Fruit fly (Drosophila melanogaster) whole organism, embryonic: ENCODE results near the gene brat.

Source experiments
- Asciz ChIP-seq: fragments of 200-800 bp; sonication (Bioruptor generic); optimal IDR thresholded peaks from 2 replicates; lab custom pipeline; 2017; ENCODE audit warnings: missing biosample characterization, mild to moderate bottlenecking, missing genetic modification characterization, missing genetic modification reagents
- CG10267 ChIP-seq: fragments of 200-800 bp; sonication (Bioruptor generic); optimal IDR thresholded peaks from 2 replicates; lab custom pipeline; 2018; ENCODE audit warnings: missing biosample characterization, mild to moderate bottlenecking, missing genetic modification characterization, moderate library complexity
- CG10431 ChIP-seq: fragments of 200-800 bp; sonication (Bioruptor generic); optimal IDR thresholded peaks from 3 replicates; lab custom pipeline; 2018; ENCODE audit warnings: missing biosample characterization, mild to moderate bottlenecking, missing genetic modification characterization
- CG10654 ChIP-seq: fragments of 200-800 bp; sonication (Bioruptor generic); optimal IDR thresholded peaks from 2 replicates; lab custom pipeline; 2016; ENCODE audit warnings: missing biosample characterization, missing genetic modification characterization
- CG11723 ChIP-seq: fragments of 200-800 bp; sonication (Bioruptor generic); optimal IDR thresholded peaks from 2 replicates; lab custom pipeline; 2017; ENCODE audit warnings: missing biosample characterization, mild to moderate bottlenecking, missing genetic modification characterization
- CG12219 ChIP-seq: fragments of 200-800 bp; sonication (Bioruptor generic); optimal IDR thresholded peaks from 3 replicates; lab custom pipeline; 2018; ENCODE audit warnings: missing biosample characterization, mild to moderate bottlenecking, missing genetic modification characterization
- CG13424 ChIP-seq: fragments of 200-800 bp; sonication (Bioruptor generic); optimal IDR thresholded peaks from 2 replicates; lab custom pipeline; 2019; ENCODE audit warnings: missing biosample characterization, mild to moderate bottlenecking, missing genetic modification characterization, moderate library complexity
- CG14710 ChIP-seq: fragments of 200-800 bp; sonication (Bioruptor generic); optimal IDR thresholded peaks from 3 replicates; lab custom pipeline; 2019; ENCODE audit warnings: missing biosample characterization, mild to moderate bottlenecking, missing genetic modification characterization, moderate library complexity
- CG1603 ChIP-seq: fragments of 200-800 bp; sonication (Bioruptor generic); optimal IDR thresholded peaks from 2 replicates; lab custom pipeline; 2019; ENCODE audit warnings: missing biosample characterization, mild to moderate bottlenecking, missing genetic modification characterization, moderate library complexity
- CG18262 ChIP-seq: fragments of 200-800 bp; optimal IDR thresholded peaks from 3 replicates; lab custom pipeline; 2019; ENCODE audit warnings: missing biosample characterization, mild to moderate bottlenecking, missing genetic modification characterization, moderate library complexity
- CG18764 ChIP-seq: fragments of 200-800 bp; sonication (Bioruptor generic); optimal IDR thresholded peaks from 3 replicates; lab custom pipeline; 2016; ENCODE audit warnings: missing biosample characterization, missing genetic modification characterization
- CG2116 ChIP-seq: fragments of 200-800 bp; sonication (Bioruptor generic); optimal IDR thresholded peaks from 3 replicates; lab custom pipeline; 2018; ENCODE audit warnings: missing biosample characterization, mild to moderate bottlenecking, missing genetic modification characterization
- CG33213 ChIP-seq: fragments of 200-800 bp; sonication (Bioruptor generic); optimal IDR thresholded peaks from 3 replicates; lab custom pipeline; 2016; ENCODE audit warnings: missing biosample characterization, missing genetic modification characterization
- CG3995 ChIP-seq: fragments of 200-800 bp; sonication (Bioruptor generic); optimal IDR thresholded peaks from 3 replicates; lab custom pipeline; 2016; ENCODE audit warnings: missing biosample characterization, missing genetic modification characterization
- CG4617 ChIP-seq: fragments of 200-800 bp; sonication (Bioruptor generic); optimal IDR thresholded peaks from 3 replicates; lab custom pipeline; 2016; ENCODE audit warnings: missing biosample characterization, missing genetic modification characterization, borderline replicate concordance
- CG6254 ChIP-seq: fragments of 200-800 bp; sonication (Bioruptor generic); optimal IDR thresholded peaks from 3 replicates; lab custom pipeline; 2017; ENCODE audit warnings: mild to moderate bottlenecking, missing biosample characterization, missing genetic modification reagents, missing genetic modification characterization
- CG8924 ChIP-seq: fragments of 200-800 bp; optimal IDR thresholded peaks from 3 replicates; lab custom pipeline; 2019; ENCODE audit warnings: missing biosample characterization, mild to moderate bottlenecking, missing genetic modification characterization, moderate library complexity
- CG9932 ChIP-seq: fragments of 200-800 bp; sonication (Bioruptor generic); IDR thresholded peaks from 2 replicates; pipeline ENCODE4 v1.3.6; 2022; ENCODE audit warnings: missing biosample characterization, missing genetic modification characterization
- CoRest ChIP-seq: fragments of 200-800 bp; sonication (Bioruptor generic); optimal IDR thresholded peaks from 3 replicates; lab custom pipeline; 2018; ENCODE audit warnings: missing biosample characterization, mild to moderate bottlenecking, missing genetic modification characterization, moderate library complexity
- Dp ChIP-seq: fragments of 200-800 bp; sonication (Bioruptor generic); optimal IDR thresholded peaks from 2 replicates; lab custom pipeline; 2018; ENCODE audit warnings: missing biosample characterization, mild to moderate bottlenecking, missing genetic modification characterization, moderate library complexity
- E2f2 ChIP-seq: fragments of 200-800 bp; sonication (Bioruptor generic); IDR thresholded peaks from 2 replicates; pipeline ENCODE4 v1.3.6; 2022; ENCODE audit warnings: missing biosample characterization, missing genetic modification characterization
- Ets97D ChIP-seq: fragments of 200-800 bp; sonication (Bioruptor generic); optimal IDR thresholded peaks from 3 replicates; lab custom pipeline; 2016; ENCODE audit warnings: missing biosample characterization, missing genetic modification characterization
- HLH54F ChIP-seq: fragments of 200-800 bp; sonication (Bioruptor generic); optimal IDR thresholded peaks from 3 replicates; lab custom pipeline; 2016; ENCODE audit warnings: missing biosample characterization, missing genetic modification characterization
- HmgZ ChIP-seq: fragments of 200-800 bp; sonication (Bioruptor generic); optimal IDR thresholded peaks from 2 replicates; lab custom pipeline; 2018; ENCODE audit warnings: missing biosample characterization, mild to moderate bottlenecking, missing genetic modification characterization
- Lhr ChIP-seq: fragments of 200-800 bp; sonication (Bioruptor generic); optimal IDR thresholded peaks from 3 replicates; lab custom pipeline; 2017; ENCODE audit warnings: mild to moderate bottlenecking, missing biosample characterization, missing genetic modification reagents, missing genetic modification characterization
- MBD-R2 ChIP-seq: fragments of 200-800 bp; sonication (Bioruptor generic); IDR thresholded peaks from 2 replicates; pipeline ENCODE4 v1.3.6; 2022; ENCODE audit warnings: missing biosample characterization, missing genetic modification characterization
- MESR4 ChIP-seq: fragments of 200-800 bp; sonication (Bioruptor generic); optimal IDR thresholded peaks from 2 replicates; lab custom pipeline; 2018; ENCODE audit warnings: missing biosample characterization, mild to moderate bottlenecking, missing genetic modification characterization, moderate library complexity
- Med ChIP-seq: fragments of 200-800 bp; sonication (Bioruptor generic); peaks from one replicate; lab custom pipeline; 2016; ENCODE audit warnings: missing biosample characterization, missing genetic modification characterization, mild to moderate bottlenecking, inconsistent platforms, moderate library complexity
- Myb ChIP-seq: fragments of 200-800 bp; sonication (Bioruptor generic); optimal IDR thresholded peaks from 2 replicates; lab custom pipeline; 2016; ENCODE audit warnings: missing biosample characterization, missing genetic modification characterization
- Oaz ChIP-seq: fragments of 200-800 bp; sonication (Bioruptor generic); IDR thresholded peaks from 2 replicates; pipeline ENCODE4 v1.3.6; 2022; ENCODE audit warnings: missing biosample characterization, missing genetic modification characterization
- Opbp ChIP-seq: fragments of 200-800 bp; sonication (Bioruptor generic); IDR thresholded peaks from 3 replicates; pipeline ENCODE4 v1.3.6; 2022; ENCODE audit warnings: missing biosample characterization, missing genetic modification characterization; ENCODE audit not compliant: partially characterized antibody
- Ptx1 ChIP-seq: fragments of 200-800 bp; sonication (Bioruptor generic); IDR thresholded peaks from 2 replicates; pipeline ENCODE4 v1.3.6; 2022; ENCODE audit warnings: missing biosample characterization, missing genetic modification characterization
- Sry-δ ChIP-seq: fragments of 200-800 bp; sonication (Bioruptor generic); optimal IDR thresholded peaks from 2 replicates; lab custom pipeline; 2016; ENCODE audit warnings: missing biosample characterization, missing genetic modification characterization
- dan ChIP-seq: fragments of 200-800 bp; sonication (Bioruptor generic); IDR thresholded peaks from 2 replicates; pipeline ENCODE4 v1.3.6; 2022; ENCODE audit warnings: missing biosample characterization, missing genetic modification characterization
- dysf ChIP-seq: fragments of 200-800 bp; sonication (Bioruptor generic); IDR thresholded peaks from 3 replicates; pipeline ENCODE4 v1.3.6; 2022; ENCODE audit warnings: missing biosample characterization, missing genetic modification characterization
- eve ChIP-seq, 2 experiments: fragments of >200 bp; optimal IDR thresholded peaks; 2 replicates each; lab custom pipeline; 2017; ENCODE audit warnings: missing biosample characterization in 2 of 2, missing genetic modification characterization in 2 of 2
- fru ChIP-seq: fragments of >200 bp; optimal IDR thresholded peaks from 2 replicates; lab custom pipeline; 2017
- gfzf ChIP-seq: fragments of 200-800 bp; sonication (Bioruptor generic); optimal IDR thresholded peaks from 2 replicates; lab custom pipeline; 2016; ENCODE audit warnings: missing biosample characterization, mild to moderate bottlenecking, missing genetic modification characterization, moderate library complexity
- gsb-n ChIP-seq: fragments of 200-800 bp; sonication (Bioruptor generic); optimal IDR thresholded peaks from 3 replicates; lab custom pipeline; 2018; ENCODE audit warnings: missing biosample characterization, mild to moderate bottlenecking, missing genetic modification characterization
- h ChIP-seq: fragments of >200 bp; optimal IDR thresholded peaks from 2 replicates; lab custom pipeline; 2017
- ham ChIP-seq: fragments of 200-800 bp; sonication (Bioruptor generic); IDR thresholded peaks from 2 replicates; pipeline ENCODE4 v1.3.6; 2022; ENCODE audit warnings: missing biosample characterization, missing genetic modification characterization
- hb ChIP-seq: fragments of 200-800 bp; sonication (Bioruptor generic); IDR thresholded peaks from 3 replicates; pipeline ENCODE4 v1.3.6; 2022; ENCODE audit warnings: missing biosample characterization, missing genetic modification characterization; ENCODE audit not compliant: partially characterized antibody
- insv ChIP-seq, 2 experiments: fragments of 200-800 bp; sonication (Bioruptor generic); optimal IDR thresholded peaks; 3 replicates each; lab custom pipeline; 2016 to 2018; ENCODE audit warnings: missing biosample characterization in 2 of 2, missing genetic modification characterization in 2 of 2
- kni ChIP-seq: fragments of 200-800 bp; sonication (Bioruptor generic); optimal IDR thresholded peaks from 3 replicates; lab custom pipeline; 2017; ENCODE audit warnings: mild to moderate bottlenecking, missing biosample characterization, missing genetic modification reagents, missing genetic modification characterization
- mirr ChIP-seq: fragments of 200-800 bp; sonication (Bioruptor generic); optimal IDR thresholded peaks from 3 replicates; lab custom pipeline; 2018; ENCODE audit warnings: missing biosample characterization, mild to moderate bottlenecking, missing genetic modification characterization
- nmo ChIP-seq: fragments of 200-800 bp; sonication (Bioruptor generic); optimal IDR thresholded peaks from 2 replicates; lab custom pipeline; 2018; ENCODE audit warnings: missing biosample characterization, mild to moderate bottlenecking, missing genetic modification characterization, moderate library complexity
- pzg ChIP-seq: fragments of 200-800 bp; sonication (Bioruptor generic); optimal IDR thresholded peaks from 3 replicates; lab custom pipeline; 2018; ENCODE audit warnings: missing biosample characterization, mild to moderate bottlenecking, missing genetic modification characterization, moderate library complexity
- repo ChIP-seq: fragments of 200-800 bp; sonication (Bioruptor generic); optimal IDR thresholded peaks from 2 replicates; lab custom pipeline; 2016; ENCODE audit warnings: missing biosample characterization, missing genetic modification characterization
- rib ChIP-seq: fragments of 200-800 bp; sonication (Bioruptor generic); IDR thresholded peaks from 2 replicates; pipeline ENCODE4 v1.3.6; 2022; ENCODE audit warnings: missing biosample characterization, missing genetic modification characterization
- slp2 ChIP-seq: fragments of 200-800 bp; sonication (Bioruptor generic); optimal IDR thresholded peaks from 2 replicates; lab custom pipeline; 2016; ENCODE audit warnings: missing biosample characterization, missing genetic modification characterization
- zf30C ChIP-seq: fragments of 200-800 bp; sonication (Bioruptor generic); optimal IDR thresholded peaks from 3 replicates; lab custom pipeline; 2018; ENCODE audit warnings: missing biosample characterization, mild to moderate bottlenecking, missing genetic modification characterization

brat gene

dm6 chr2L:19185676-19186239, 52.1 kb downstream of the brat start, which contains the start of the genes gammaTub37C and pigeon:
TSS of gene gammaTub37C (minus strand) at chr2L:19185726.
TSS of gene pigeon (plus strand) at chr2L:19186043.
- TF ChIP-seq ham (GFP tag; lab: Robert Waterston, UW) (no peak), fru (lab: Kevin White, UChicago) (no peak), CG1603 (tag; lab: Kevin White, UChicago) (peak; percentile 51), CG9932 (GFP tag; lab: Robert Waterston, UW) (no peak), insv (GFP tag; optimal IDR thresholded peaks at IDR 0.05; lab: Kevin White, UChicago) (peak in 1 of 2 experiments; percentile 5), CG10654 (no peak), CG33213 (GFP tag; lab: Kevin White, UChicago) (peak; percentile 43), Oaz (GFP tag; lab: Robert Waterston, UW) (no peak), E2f2 (GFP tag; lab: Robert Waterston, UW) (0 out of 2 replicates have a peak, but pooled peaks have one; percentile 33), CG2116 (GFP tag; lab: Kevin White, UChicago) (peak; percentile 0), CG18262 (tag; lab: Kevin White, UChicago) (peak; percentile 14), Med (GFP tag; lab: Kevin White, UChicago) (peak; percentile 77), rib (GFP tag; lab: Robert Waterston, UW) (no peak), kni (GFP tag; lab: Kevin White, UChicago) (no peak), MESR4 (GFP tag; lab: Kevin White, UChicago) (peak; percentile 65), CG18764 (GFP tag; lab: Kevin White, UChicago) (no peak), CG10267 (peak; percentile 9), Opbp (GFP tag; lab: Robert Waterston, UW) (no peak; the same call in 2 of the 3 replicates), CG11723 (GFP tag; lab: Kevin White, UChicago) (no peak), CG12219 (GFP tag; lab: Kevin White, UChicago) (no peak), Ets97D (peak; percentile 47), Ptx1 (GFP tag; lab: Robert Waterston, UW) (no peak), mirr (GFP tag; lab: Kevin White, UChicago) (no peak), HLH54F (no peak), CG10431 (GFP tag; lab: Kevin White, UChicago) (peak; percentile 39), dysf (GFP tag; lab: Robert Waterston, UW) (no peak), slp2 (GFP tag; lab: Kevin White, UChicago) (no peak), CG4617 (GFP tag; lab: Kevin White, UChicago) (peak; percentile 84), CG8924 (tag; lab: Kevin White, UChicago) (peak; percentile 12), Lhr (GFP tag; lab: Kevin White, UChicago) (peak; percentile 45), eve (GFP tag; optimal IDR thresholded peaks at IDR 0.05; lab: Kevin White, UChicago) (no peak), gsb-n (tag; lab: Kevin White, UChicago) (peak; percentile 3), MBD-R2 (GFP tag; lab: Robert Waterston, UW) (peak; percentile 89), dan (GFP tag; lab: Robert Waterston, UW) (no peak), h (lab: Kevin White, UChicago) (no peak), CoRest (peak; percentile 50), CG13424 (peak; percentile 2), hb (no peak), HmgZ (tag; lab: Kevin White, UChicago) (peak; percentile 15), gfzf (GFP tag; lab: Kevin White, UChicago) (peak; percentile 84), repo (GFP tag; lab: Kevin White, UChicago) (no peak), Sry-δ (GFP tag; lab: Kevin White, UChicago) (peak; percentile 1), CG14710 (peak; percentile 30), nmo (peak; percentile 31), zf30C (no peak), Myb (peak; percentile 97), Dp (GFP tag; lab: Kevin White, UChicago) (peak; percentile 53), Asciz (peak; percentile 14), CG3995 (GFP tag; lab: Kevin White, UChicago) (peak; percentile 57), CG6254 (peak; percentile 100), pzg (peak; percentile 60)
